Worm (Caenorhabditis elegans) whole organism, young adult: ENCODE data around the gene mrps-23.

Experiments
- F49E8.2 ChIP-seq: sonication (generic microtip); optimal IDR thresholded peaks from 3 replicates; lab custom pipeline; 2017; ENCODE audit warnings: missing genetic modification characterization, mild to moderate bottlenecking, missing compliant biosample characterization, antibody characterized with exemption, moderate library complexity; ENCODE audit not compliant: insufficient read depth
- ama-1 ChIP-seq, 3 experiments: fragments of 150-350 bp in 1 of 3; sonication (generic microtip) in 2 of 3; optimal IDR thresholded peaks; 2 replicates each; lab custom pipeline; 2014 to 2018; ENCODE audit warnings: missing biosample characterization in 2 of 3, missing genetic modification characterization in 2 of 3, missing genetic modification reagents in 2 of 3
- ets-4 ChIP-seq: fragments of 200-800 bp; sonication (Bioruptor generic); optimal IDR thresholded peaks from 2 replicates; lab custom pipeline; 2018; ENCODE audit warnings: mild to moderate bottlenecking, missing genetic modification characterization, missing compliant biosample characterization
- hmg-20 ChIP-seq: fragments of 200-800 bp; sonication (Bioruptor generic); IDR thresholded peaks from 2 replicates; pipeline ENCODE4 v1.3.6; 2022; ENCODE audit warnings: missing genetic modification reagents, missing genetic modification characterization, missing compliant biosample characterization
- lin-35 ChIP-seq, 3 experiments: fragments of 150-350 bp in 2 of 3; sonication (generic microtip) in 1 of 3; optimal IDR thresholded peaks; 2 replicates each; lab custom pipeline; 2014 to 2018; ENCODE audit warnings: missing biosample characterization in 3 of 3, missing genetic modification characterization in 3 of 3, missing genetic modification reagents in 3 of 3
- nfya-1 ChIP-seq: sonication (generic microtip); optimal IDR thresholded peaks from 2 replicates; lab custom pipeline; 2017; ENCODE audit warnings: antibody characterized with exemption, missing compliant biosample characterization, missing genetic modification characterization, borderline replicate concordance; ENCODE audit not compliant: insufficient read depth
- nfya-2 ChIP-seq: fragments of 200-800 bp; sonication (Bioruptor generic); IDR thresholded peaks from 2 replicates; pipeline ENCODE4 v1.3.6; 2022; ENCODE audit warnings: missing genetic modification reagents, missing genetic modification characterization, missing compliant biosample characterization
- snpc-4 ChIP-seq, 5 experiments: fragments of 150-350 bp in 1 of 5; sonication (generic microtip) in 4 of 5; optimal IDR thresholded peaks; 2 replicates each; lab custom pipeline; 2014 to 2018; ENCODE audit warnings: missing genetic modification characterization in 5 of 5, missing biosample characterization in 3 of 5, antibody characterized with exemption in 2 of 5, mild to moderate bottlenecking in 2 of 5, missing compliant biosample characterization in 2 of 5, missing genotype in 2 of 5, moderate library complexity in 2 of 5, missing genetic modification reagents in 1 of 5
- ztf-26 ChIP-seq: sonication (generic microtip); optimal IDR thresholded peaks from 2 replicates; lab custom pipeline; 2017; ENCODE audit warnings: missing genetic modification characterization, missing compliant biosample characterization

DNA sequence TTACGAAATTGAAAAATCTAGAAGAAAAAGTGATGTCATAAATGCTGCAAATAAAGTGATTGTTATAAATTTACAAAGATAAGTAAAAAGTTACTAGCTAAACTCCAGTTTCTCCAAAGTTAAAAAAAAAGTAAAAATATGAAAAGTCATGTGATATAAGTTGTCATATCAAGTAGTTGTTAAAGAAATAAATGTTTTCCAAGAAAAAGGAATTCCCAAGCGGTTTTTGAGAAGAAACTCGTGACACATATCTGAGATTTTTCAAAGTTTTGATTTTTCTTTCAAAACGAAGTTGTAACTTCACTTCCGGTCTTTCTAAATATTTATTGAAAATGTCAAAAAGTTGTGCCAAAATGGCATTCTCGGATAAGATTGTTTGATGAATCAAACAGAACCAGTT lies 22.4 kb downstream of the mrps-23 start:
- no peak for TF ChIP-seq ets-4
- TF ChIP-seq ama-1 (optimal IDR thresholded peaks at IDR 0.05; lab: Kevin White, UChicago): no peak
- no peak for TF ChIP-seq ama-1 (GFP tag; optimal IDR thresholded peaks at IDR 0.05; lab: Kevin White, UChicago)
- no peak for TF ChIP-seq lin-35 (GFP tag; optimal IDR thresholded peaks at IDR 0.05; lab: Kevin White, UChicago)
- TF ChIP-seq snpc-4 (GFP tag; optimal IDR thresholded peaks at IDR 0.05; lab: Kevin White, UChicago): no peak
- no peak for TF ChIP-seq snpc-4 (tag; optimal IDR thresholded peaks at IDR 0.05; lab: Kevin White, UChicago)
- TF ChIP-seq nfya-2: no peak
- TF ChIP-seq F49E8.2 (tag; lab: Kevin White, UChicago): no peak
- no peak for TF ChIP-seq ztf-26 (tag; lab: Kevin White, UChicago)
- TF ChIP-seq hmg-20 (GFP tag; lab: Robert Waterston, UW): no peak
- TF ChIP-seq nfya-1 (tag; lab: Kevin White, UChicago): no peak
